Fruit fly (Drosophila melanogaster) whole organism, embryonic: ENCODE results near the gene CG4004.

ENCODE experiments used
- Adf1 ChIP-seq: fragments of 200-800 bp; sonication (Bioruptor generic); IDR thresholded peaks from 2 replicates; pipeline ENCODE4 v1.3.6; 2022; ENCODE audit warnings: missing biosample characterization, missing genetic modification characterization
- Asciz ChIP-seq: fragments of 200-800 bp; sonication (Bioruptor generic); optimal IDR thresholded peaks from 2 replicates; lab custom pipeline; 2017; ENCODE audit warnings: missing biosample characterization, mild to moderate bottlenecking, missing genetic modification characterization, missing genetic modification reagents
- Atf-2 ChIP-seq: fragments of 200-800 bp; sonication (Bioruptor generic); optimal IDR thresholded peaks from 2 replicates; lab custom pipeline; 2016; ENCODE audit warnings: missing biosample characterization, missing genetic modification characterization
- Atf6 ChIP-seq: fragments of 200-800 bp; sonication (Bioruptor generic); IDR thresholded peaks from 2 replicates; pipeline ENCODE4 v1.3.6; 2022; ENCODE audit warnings: missing biosample characterization, missing genetic modification characterization
- CG10209 ChIP-seq: fragments of 200-800 bp; sonication (Bioruptor generic); optimal IDR thresholded peaks from 3 replicates; lab custom pipeline; 2017; ENCODE audit warnings: missing biosample characterization, mild to moderate bottlenecking, missing genetic modification characterization, missing genetic modification reagents
- CG12391 ChIP-seq: fragments of 200-800 bp; sonication (Bioruptor generic); optimal IDR thresholded peaks from 3 replicates; lab custom pipeline; 2018; ENCODE audit warnings: missing biosample characterization, mild to moderate bottlenecking, missing genetic modification characterization, moderate library complexity
- CG12659 ChIP-seq: fragments of 200-800 bp; sonication (Bioruptor generic); optimal IDR thresholded peaks from 3 replicates; lab custom pipeline; 2017; ENCODE audit warnings: mild to moderate bottlenecking, missing biosample characterization, missing genetic modification reagents, missing genetic modification characterization
- CG13424 ChIP-seq: fragments of 200-800 bp; sonication (Bioruptor generic); optimal IDR thresholded peaks from 2 replicates; lab custom pipeline; 2019; ENCODE audit warnings: missing biosample characterization, mild to moderate bottlenecking, missing genetic modification characterization, moderate library complexity
- CG1603 ChIP-seq: fragments of 200-800 bp; sonication (Bioruptor generic); optimal IDR thresholded peaks from 2 replicates; lab custom pipeline; 2019; ENCODE audit warnings: missing biosample characterization, mild to moderate bottlenecking, missing genetic modification characterization, moderate library complexity
- CG17361 ChIP-seq: fragments of 200-800 bp; sonication (Bioruptor generic); IDR thresholded peaks from 3 replicates; pipeline ENCODE4 v1.3.6; 2022; ENCODE audit warnings: missing biosample characterization, missing genetic modification characterization
- CG18619 ChIP-seq: fragments of 200-800 bp; sonication (Bioruptor generic); optimal IDR thresholded peaks from 3 replicates; lab custom pipeline; 2017; ENCODE audit warnings: missing biosample characterization, mild to moderate bottlenecking, missing genetic modification characterization
- CG2678 ChIP-seq: fragments of 200-800 bp; sonication (Bioruptor generic); optimal IDR thresholded peaks from 3 replicates; lab custom pipeline; 2019; ENCODE audit warnings: missing biosample characterization, mild to moderate bottlenecking, missing genetic modification characterization, moderate library complexity
- CG3065 ChIP-seq: fragments of 200-800 bp; sonication (Bioruptor generic); optimal IDR thresholded peaks from 2 replicates; lab custom pipeline; 2016; ENCODE audit warnings: missing biosample characterization, missing genetic modification characterization
- CG31441 ChIP-seq: fragments of 200-800 bp; sonication (Bioruptor generic); IDR thresholded peaks from 2 replicates; pipeline ENCODE4 v1.3.6; 2022; ENCODE audit warnings: missing biosample characterization, missing genetic modification characterization
- CG4617 ChIP-seq: fragments of 200-800 bp; sonication (Bioruptor generic); optimal IDR thresholded peaks from 3 replicates; lab custom pipeline; 2016; ENCODE audit warnings: missing biosample characterization, missing genetic modification characterization, borderline replicate concordance
- CG9437 ChIP-seq: fragments of 200-800 bp; sonication (Bioruptor generic); optimal IDR thresholded peaks from 2 replicates; lab custom pipeline; 2018; ENCODE audit warnings: missing biosample characterization, mild to moderate bottlenecking, missing genetic modification characterization
- CG9727 ChIP-seq: fragments of 200-800 bp; sonication (Bioruptor generic); optimal IDR thresholded peaks from 3 replicates; lab custom pipeline; 2017; ENCODE audit warnings: missing biosample characterization, mild to moderate bottlenecking, missing genetic modification characterization
- CrebB ChIP-seq: fragments of 200-800 bp; sonication (Bioruptor generic); optimal IDR thresholded peaks from 3 replicates; lab custom pipeline; 2018; ENCODE audit warnings: missing biosample characterization, mild to moderate bottlenecking, missing genetic modification characterization
- HLH4C ChIP-seq: fragments of 200-800 bp; sonication (Bioruptor generic); IDR thresholded peaks from 3 replicates; pipeline ENCODE4 v1.3.6; 2022; ENCODE audit warnings: missing biosample characterization, missing genetic modification characterization; ENCODE audit not compliant: partially characterized antibody
- Hr3 ChIP-seq: fragments of 200-800 bp; sonication (Bioruptor generic); optimal IDR thresholded peaks from 3 replicates; lab custom pipeline; 2016; ENCODE audit warnings: missing biosample characterization, missing genetic modification characterization
- Hsf ChIP-seq: fragments of 200-800 bp; sonication (Bioruptor generic); optimal IDR thresholded peaks from 3 replicates; lab custom pipeline; 2016; ENCODE audit warnings: missing biosample characterization, missing genetic modification characterization
- Meics ChIP-seq: fragments of 200-800 bp; sonication (Bioruptor generic); optimal IDR thresholded peaks from 2 replicates; lab custom pipeline; 2017; ENCODE audit warnings: missing biosample characterization, mild to moderate bottlenecking, missing genetic modification characterization
- Oli ChIP-seq: fragments of 200-800 bp; sonication (Bioruptor generic); optimal IDR thresholded peaks from 2 replicates; lab custom pipeline; 2018; ENCODE audit warnings: missing biosample characterization, mild to moderate bottlenecking, missing genetic modification characterization, moderate library complexity
- Pdp1 ChIP-seq, 2 experiments: fragments of 200-800 bp; sonication (Bioruptor generic); optimal IDR thresholded peaks; 3 replicates each; lab custom pipeline; 2016; ENCODE audit warnings: missing biosample characterization in 2 of 2, missing genetic modification characterization in 2 of 2, mild to moderate bottlenecking in 1 of 2, moderate library complexity in 1 of 2
- Six4 ChIP-seq: fragments of 200-800 bp; sonication (Bioruptor generic); optimal IDR thresholded peaks from 2 replicates; lab custom pipeline; 2016; ENCODE audit warnings: missing biosample characterization, missing genetic modification characterization
- Sox102F ChIP-seq: fragments of 200-800 bp; sonication (Bioruptor generic); optimal IDR thresholded peaks from 2 replicates; lab custom pipeline; 2018; ENCODE audit warnings: missing biosample characterization, mild to moderate bottlenecking, missing genetic modification characterization, moderate library complexity
- ash1 ChIP-seq: fragments of 200-800 bp; sonication (Bioruptor generic); optimal IDR thresholded peaks from 2 replicates; lab custom pipeline; 2018; ENCODE audit warnings: missing biosample characterization, mild to moderate bottlenecking, missing genetic modification characterization
- chif ChIP-seq, 2 experiments: fragments of 200-800 bp; sonication (Bioruptor generic); optimal IDR thresholded peaks; 3 replicates each; lab custom pipeline; 2016; ENCODE audit warnings: missing biosample characterization in 2 of 2, missing genetic modification characterization in 2 of 2
- ci ChIP-seq: fragments of 200-800 bp; sonication (Bioruptor generic); IDR thresholded peaks from 3 replicates; pipeline ENCODE4 v1.3.6; 2022; ENCODE audit warnings: missing biosample characterization, missing genetic modification characterization
- dimm ChIP-seq: fragments of 200-800 bp; sonication (Bioruptor generic); IDR thresholded peaks from 2 replicates; pipeline ENCODE4 v1.3.6; 2022; ENCODE audit warnings: missing biosample characterization, missing genetic modification characterization
- dm ChIP-seq: fragments of 200-800 bp; sonication (Bioruptor generic); optimal IDR thresholded peaks from 3 replicates; lab custom pipeline; 2016; ENCODE audit warnings: missing biosample characterization, missing genetic modification characterization
- dmrt99B ChIP-seq: fragments of 200-800 bp; sonication (Bioruptor generic); optimal IDR thresholded peaks from 2 replicates; lab custom pipeline; 2018; ENCODE audit warnings: missing biosample characterization, mild to moderate bottlenecking, missing genetic modification characterization, moderate library complexity
- eyg ChIP-seq: fragments of 200-800 bp; sonication (Bioruptor generic); optimal IDR thresholded peaks from 3 replicates; lab custom pipeline; 2016; ENCODE audit warnings: missing biosample characterization, missing genetic modification characterization
- kay ChIP-seq: fragments of 200-800 bp; sonication (Bioruptor generic); optimal IDR thresholded peaks from 2 replicates; lab custom pipeline; 2016; ENCODE audit warnings: missing biosample characterization, missing genetic modification characterization
- lilli ChIP-seq: fragments of 200-800 bp; sonication (Bioruptor generic); optimal IDR thresholded peaks from 3 replicates; lab custom pipeline; 2016; ENCODE audit warnings: missing biosample characterization, missing genetic modification characterization
- mirr ChIP-seq: fragments of 200-800 bp; sonication (Bioruptor generic); optimal IDR thresholded peaks from 3 replicates; lab custom pipeline; 2018; ENCODE audit warnings: missing biosample characterization, mild to moderate bottlenecking, missing genetic modification characterization
- nom ChIP-seq: fragments of 200-800 bp; sonication (Bioruptor generic); optimal IDR thresholded peaks from 2 replicates; lab custom pipeline; 2017; ENCODE audit warnings: missing biosample characterization, missing genetic modification characterization, mild to moderate bottlenecking, moderate library complexity, missing genetic modification reagents
- pb ChIP-seq: fragments of 200-800 bp; sonication (Bioruptor generic); optimal IDR thresholded peaks from 3 replicates; lab custom pipeline; 2016; ENCODE audit warnings: missing biosample characterization, missing genetic modification characterization
- peb ChIP-seq: fragments of 200-800 bp; sonication (Bioruptor generic); IDR thresholded peaks from 2 replicates; pipeline ENCODE4 v1.3.6; 2022; ENCODE audit warnings: missing biosample characterization, missing genetic modification characterization
- rib ChIP-seq: fragments of 200-800 bp; sonication (Bioruptor generic); IDR thresholded peaks from 2 replicates; pipeline ENCODE4 v1.3.6; 2022; ENCODE audit warnings: missing biosample characterization, missing genetic modification characterization
- row ChIP-seq: fragments of 200-800 bp; sonication (Bioruptor generic); IDR thresholded peaks from 3 replicates; pipeline ENCODE4 v1.3.6; 2022; ENCODE audit warnings: missing biosample characterization, missing genetic modification characterization
- scrt ChIP-seq: fragments of 200-800 bp; sonication (Bioruptor generic); optimal IDR thresholded peaks from 2 replicates; lab custom pipeline; 2018; ENCODE audit warnings: missing biosample characterization, mild to moderate bottlenecking, missing genetic modification characterization, moderate library complexity
- sd ChIP-seq: fragments of 200-800 bp; sonication (Bioruptor generic); optimal IDR thresholded peaks from 3 replicates; lab custom pipeline; 2018; ENCODE audit warnings: missing biosample characterization, mild to moderate bottlenecking, missing genetic modification characterization, moderate library complexity
- seq ChIP-seq: fragments of 200-800 bp; sonication (Bioruptor generic); IDR thresholded peaks from 2 replicates; pipeline ENCODE4 v1.3.6; 2022; ENCODE audit warnings: missing biosample characterization, missing genetic modification characterization
- slp2 ChIP-seq: fragments of 200-800 bp; sonication (Bioruptor generic); optimal IDR thresholded peaks from 2 replicates; lab custom pipeline; 2016; ENCODE audit warnings: missing biosample characterization, missing genetic modification characterization
- tio ChIP-seq: fragments of 200-800 bp; sonication (Bioruptor generic); optimal IDR thresholded peaks from 2 replicates; lab custom pipeline; 2017; ENCODE audit warnings: missing biosample characterization, missing genetic modification characterization, inconsistent platforms
- tll ChIP-seq, 2 experiments: fragments of 200-800 bp in 1 of 2; fragments of >200 bp in 1 of 2; sonication (Bioruptor generic) in 1 of 2; optimal IDR thresholded peaks; 2 replicates each; lab custom pipeline; 2017 to 2019; ENCODE audit warnings: missing biosample characterization in 2 of 2, missing genetic modification characterization in 2 of 2, mild to moderate bottlenecking in 1 of 2, moderate library complexity in 1 of 2
- zfh1 ChIP-seq: fragments of 200-800 bp; sonication (Bioruptor generic); IDR thresholded peaks from 3 replicates; pipeline ENCODE4 v1.3.6; 2022; ENCODE audit warnings: missing biosample characterization, missing genetic modification characterization

CG4004 gene

dm6 chrX:12724287-12725186 is 19.5 kb upstream of the CG4004 start:
- TF ChIP-seq CG12659 (GFP tag; lab: Kevin White, UChicago) (peak; percentile 25), CrebB (tag; lab: Kevin White, UChicago) (no peak), Adf1 (GFP tag; lab: Robert Waterston, UW) (peak; percentile 34), chif (GFP tag; optimal IDR thresholded peaks at IDR 0.05; lab: Kevin White, UChicago) (no peak), slp2 (no peak), Hr3 (GFP tag; lab: Kevin White, UChicago) (no peak), Sox102F (GFP tag; lab: Kevin White, UChicago) (peak; percentile 32), Six4 (GFP tag; lab: Kevin White, UChicago) (no peak), peb (no peak), CG1603 (peak; percentile 7), seq (GFP tag; lab: Robert Waterston, UW) (no peak), HLH4C (GFP tag; lab: Robert Waterston, UW) (no peak), dm (GFP tag; lab: Kevin White, UChicago) (no peak), CG18619 (GFP tag; lab: Kevin White, UChicago) (peak; percentile 18), zfh1 (GFP tag; lab: Robert Waterston, UW) (no peak), Pdp1 (GFP tag; optimal IDR thresholded peaks at IDR 0.05; lab: Kevin White, UChicago) (peak in 1 of 2 experiments; percentile 5), pb (GFP tag; lab: Kevin White, UChicago) (no peak), dmrt99B (peak; percentile 56), scrt (GFP tag; lab: Kevin White, UChicago) (no peak), row (GFP tag; lab: Robert Waterston, UW) (peak; percentile 11; the same call in 1 of the 3 replicates), eyg (GFP tag; lab: Kevin White, UChicago) (no peak), CG9727 (GFP tag; lab: Kevin White, UChicago) (peak; percentile 50), Hsf (GFP tag; lab: Kevin White, UChicago) (peak; percentile 26), nom (peak; percentile 71), ci (GFP tag; lab: Robert Waterston, UW) (no peak), mirr (GFP tag; lab: Kevin White, UChicago) (peak; percentile 26), CG4617 (GFP tag; lab: Kevin White, UChicago) (no peak), CG13424 (tag; lab: Kevin White, UChicago) (peak; percentile 22), ash1 (GFP tag; lab: Kevin White, UChicago) (peak; percentile 41), CG3065 (GFP tag; lab: Kevin White, UChicago) (no peak), lilli (no peak), CG17361 (GFP tag; lab: Robert Waterston, UW) (peak; percentile 74), tio (GFP tag; lab: Kevin White, UChicago) (peak; percentile 42), dimm (GFP tag; lab: Robert Waterston, UW) (no peak), tll (GFP tag; optimal IDR thresholded peaks at IDR 0.05; lab: Kevin White, UChicago) (no peak), CG2678 (tag; lab: Kevin White, UChicago) (peak; percentile 41), CG31441 (GFP tag; lab: Robert Waterston, UW) (peak; percentile 50), Atf-2 (GFP tag; lab: Kevin White, UChicago) (no peak), Oli (tag; lab: Kevin White, UChicago) (peak; percentile 56), Asciz (GFP tag; lab: Kevin White, UChicago) (peak; percentile 35), CG10209 (GFP tag; lab: Kevin White, UChicago) (peak; percentile 12), kay (peak; percentile 72), Meics (GFP tag; lab: Kevin White, UChicago) (peak; percentile 2), rib (peak; percentile 39; the same call in 1 of the 2 replicates), Atf6 (GFP tag; lab: Robert Waterston, UW) (no peak), CG9437 (GFP tag; lab: Kevin White, UChicago) (peak; percentile 52), CG12391 (tag; lab: Kevin White, UChicago) (peak; percentile 19), sd (tag; lab: Kevin White, UChicago) (peak; percentile 48)
